Fruit fly (Drosophila melanogaster): ENCODE results near the gene Acp24A4.

The Acp24A4 gene

DNA sequence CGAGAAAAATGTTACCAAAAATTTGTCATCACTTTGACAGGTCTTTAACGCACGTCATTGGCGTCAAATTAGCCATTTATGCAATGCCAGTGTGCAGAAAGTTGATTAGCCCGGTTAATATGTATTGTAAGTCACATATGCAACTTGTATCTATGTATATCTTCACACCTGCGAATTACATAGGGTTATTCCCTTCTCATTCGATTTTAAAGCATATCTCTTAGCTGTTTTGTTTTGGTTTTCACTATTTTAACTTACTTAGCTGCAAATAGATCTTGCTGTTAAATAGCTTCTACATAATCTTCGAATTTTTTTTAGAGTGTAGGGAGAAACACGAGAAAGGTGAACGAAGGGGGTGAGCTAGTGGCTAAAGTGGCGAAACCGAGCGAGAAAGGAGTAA, 37.4 kb upstream of the Acp24A4 start:
- TF ChIP-seq br (GFP tag; optimal IDR thresholded peaks at IDR 0.05) (no peak), Vsx2 (GFP tag; optimal IDR thresholded peaks at IDR 0.05; ENCODE audit: partially characterized antibody) (no peak), Abd-B (GFP tag; optimal IDR thresholded peaks at IDR 0.05) (no peak), fru (GFP tag; optimal IDR thresholded peaks at IDR 0.05) (no peak), rgr (GFP tag; optimal IDR thresholded peaks at IDR 0.05) (no peak), Hr83 (GFP tag; optimal IDR thresholded peaks at IDR 0.05; ENCODE audit: poor library complexity, severe bottlenecking) (no peak), Jra (GFP tag; optimal IDR thresholded peaks at IDR 0.05) (no peak), Mio (GFP tag; optimal IDR thresholded peaks at IDR 0.05) (no peak), CG32264 (GFP tag; optimal IDR thresholded peaks at IDR 0.05) (no peak), tai (GFP tag; optimal IDR thresholded peaks at IDR 0.05) (no peak), OdsH (GFP tag; optimal IDR thresholded peaks at IDR 0.05) (no peak), brk (GFP tag; optimal IDR thresholded peaks at IDR 0.05) (no peak), CG9705 (GFP tag; optimal IDR thresholded peaks at IDR 0.05) (no peak), Dfd (GFP tag; optimal IDR thresholded peaks at IDR 0.05) (no peak), GATAd (GFP tag; optimal IDR thresholded peaks at IDR 0.05) (no peak), dsf (GFP tag; optimal IDR thresholded peaks at IDR 0.05; ENCODE audit: borderline replicate concordance) (no peak), N (GFP tag; optimal IDR thresholded peaks at IDR 0.05) (no peak), sage (GFP tag; optimal IDR thresholded peaks at IDR 0.05) (no peak), woc (GFP tag; optimal IDR thresholded peaks at IDR 0.05) (no peak)

dm6 chr2L:3730182-3730975, 36.7 kb upstream of the Acp24A4 start, which contains the start of gene CG10019:
TSS of gene CG10019 (plus strand) at chr2L:3730466.
- TF ChIP-seq CG9705 (GFP tag; optimal IDR thresholded peaks at IDR 0.05) (no peak), fru (GFP tag; optimal IDR thresholded peaks at IDR 0.05) (no peak), dl (GFP tag; optimal IDR thresholded peaks at IDR 0.05; ENCODE audit: insufficient read depth in 1 of 2, partially characterized antibody in 2 of 2) (no peak), Hr78 (GFP tag; optimal IDR thresholded peaks at IDR 0.05) (no peak), dmrt93B (GFP tag; optimal IDR thresholded peaks at IDR 0.05) (no peak), pan (optimal IDR thresholded peaks at IDR 0.05) (no peak)

DNA sequence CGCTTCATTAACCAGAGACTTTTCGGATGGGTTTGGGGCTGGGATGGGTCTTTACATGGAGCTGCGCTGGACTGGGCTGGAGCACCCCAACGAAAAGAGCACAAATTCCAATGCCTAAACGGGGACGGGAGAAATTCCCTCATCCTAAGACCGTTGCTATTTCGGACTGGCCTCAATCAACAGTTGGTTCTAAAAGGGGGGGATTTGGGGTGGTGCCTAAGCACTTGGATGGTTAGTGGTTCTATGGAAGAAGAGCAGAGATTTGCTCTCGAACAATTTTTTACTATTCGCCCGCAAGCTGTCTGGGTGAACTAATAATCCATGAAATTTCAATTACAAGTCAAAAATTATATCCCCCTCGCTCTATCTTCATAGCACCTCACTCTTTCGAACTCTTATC, 35.9 kb upstream of the Acp24A4 start:
- no peak for TF ChIP-seq Jra (GFP tag; optimal IDR thresholded peaks at IDR 0.05)
- TF ChIP-seq tai (GFP tag; optimal IDR thresholded peaks at IDR 0.05): no peak
- no peak for TF ChIP-seq CG32264 (GFP tag; optimal IDR thresholded peaks at IDR 0.05)
- TF ChIP-seq dl (GFP tag; optimal IDR thresholded peaks at IDR 0.05; ENCODE audit: insufficient read depth in 1 of 2, partially characterized antibody in 2 of 2): no peak
- no peak for TF ChIP-seq Sp1 (GFP tag; optimal IDR thresholded peaks at IDR 0.05)
- no peak for TF ChIP-seq CrebA (GFP tag; optimal IDR thresholded peaks at IDR 0.05; ENCODE audit: borderline replicate concordance)
- TF ChIP-seq Hr83 (GFP tag; optimal IDR thresholded peaks at IDR 0.05; ENCODE audit: poor library complexity, severe bottlenecking): no peak
- no peak for TF ChIP-seq Hr78 (GFP tag; optimal IDR thresholded peaks at IDR 0.05)
- no peak for TF ChIP-seq lola (GFP tag; optimal IDR thresholded peaks at IDR 0.05)
- no peak for TF ChIP-seq woc (GFP tag; optimal IDR thresholded peaks at IDR 0.05)
- no peak for TF ChIP-seq fru (GFP tag; optimal IDR thresholded peaks at IDR 0.05)
- TF ChIP-seq Dfd (GFP tag; optimal IDR thresholded peaks at IDR 0.05): no peak
- TF ChIP-seq N (GFP tag; optimal IDR thresholded peaks at IDR 0.05): no peak
- TF ChIP-seq jim (GFP tag; optimal IDR thresholded peaks at IDR 0.05): no peak
- TF ChIP-seq CG9705 (GFP tag; optimal IDR thresholded peaks at IDR 0.05): no peak
- TF ChIP-seq sv (GFP tag; optimal IDR thresholded peaks at IDR 0.05): no peak
- no peak for TF ChIP-seq br (GFP tag; optimal IDR thresholded peaks at IDR 0.05)
- TF ChIP-seq sage (GFP tag; optimal IDR thresholded peaks at IDR 0.05): no peak
- TF ChIP-seq ey (GFP tag; optimal IDR thresholded peaks at IDR 0.05): no peak
- TF ChIP-seq pan (optimal IDR thresholded peaks at IDR 0.05): no peak

DNA sequence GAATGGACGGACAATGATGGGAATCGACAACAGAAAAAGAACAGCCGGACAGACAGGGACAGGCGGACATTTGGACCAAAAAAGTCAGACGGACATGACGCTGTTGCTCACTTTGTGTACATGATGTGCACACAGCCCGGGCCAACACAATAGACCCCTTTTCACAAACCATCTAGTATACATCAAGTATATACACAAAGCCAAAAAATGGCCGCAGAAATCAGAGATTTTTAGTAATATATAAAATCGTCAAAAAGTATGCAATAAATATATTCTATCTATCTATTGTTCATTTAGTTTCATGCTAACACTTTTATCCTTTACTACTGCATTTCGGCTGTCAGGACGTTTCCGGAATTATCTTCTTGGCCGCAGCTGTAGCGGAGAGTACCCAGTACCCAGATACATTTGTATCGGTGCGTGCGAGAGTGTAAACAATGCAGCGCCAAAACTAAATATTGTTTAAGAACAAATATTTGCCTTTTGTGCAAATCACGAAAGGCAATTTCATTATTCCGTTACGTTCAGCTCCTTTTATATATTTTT, 25.8 kb upstream of the Acp24A4 start:
- peak; percentile 17 for TF ChIP-seq h (GFP tag; optimal IDR thresholded peaks at IDR 0.05)
- no peak for TF ChIP-seq rgr (GFP tag; optimal IDR thresholded peaks at IDR 0.05)
- TF ChIP-seq Hnf4 (GFP tag; optimal IDR thresholded peaks at IDR 0.05): no peak
- TF ChIP-seq OdsH (GFP tag; optimal IDR thresholded peaks at IDR 0.05): no peak
- no peak for TF ChIP-seq dsf (GFP tag; optimal IDR thresholded peaks at IDR 0.05; ENCODE audit: borderline replicate concordance)
- peak; percentile 15 for TF ChIP-seq fru (GFP tag; optimal IDR thresholded peaks at IDR 0.05)
- peak; percentile 1 for TF ChIP-seq dmrt93B (GFP tag; optimal IDR thresholded peaks at IDR 0.05)
